Worm (Caenorhabditis elegans): ENCODE measurements around the gene str-222.

The str-222 gene

DNA sequence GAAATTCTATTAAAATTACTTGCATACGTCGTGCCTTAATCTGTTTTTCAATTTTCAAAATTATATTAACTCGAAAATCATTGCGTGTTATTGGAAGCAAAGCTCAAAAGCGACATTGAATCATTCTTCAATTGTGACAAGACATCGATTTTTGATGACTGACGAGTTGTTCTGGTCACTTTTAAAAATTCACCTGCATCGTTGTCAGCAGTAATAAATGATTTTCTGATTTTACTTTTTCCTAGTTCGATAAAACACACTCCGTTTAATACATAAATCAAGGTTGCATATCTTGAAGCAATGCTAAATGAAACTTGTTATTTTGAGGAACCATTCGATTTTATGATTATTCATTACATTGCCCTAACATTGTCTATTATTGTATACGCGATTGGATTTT lies 46.3 kb downstream of the str-222 start, which contains the start of gene srh-3:
Gene srh-3 (plus strand): TSS at position 301 of the 400 bp plus-strand sequence.
- TF ChIP-seq snpc-4 (tag; optimal IDR thresholded peaks at IDR 0.05) (no peak), mml-1 (tag; optimal IDR thresholded peaks at IDR 0.05) (no peak), skn-1 (tag; optimal IDR thresholded peaks at IDR 0.05) (no peak), elt-2 (tag; optimal IDR thresholded peaks at IDR 0.05) (no peak), ztf-4 (tag; optimal IDR thresholded peaks at IDR 0.05) (no peak), unc-39 (tag; optimal IDR thresholded peaks at IDR 0.05) (no peak), nhr-28 (tag; optimal IDR thresholded peaks at IDR 0.05) (no peak), nhr-77 (tag; optimal IDR thresholded peaks at IDR 0.05) (no peak), tbx-2 (tag; optimal IDR thresholded peaks at IDR 0.05) (no peak), ceh-9 (tag; optimal IDR thresholded peaks at IDR 0.05) (no peak), ceh-82 (tag; optimal IDR thresholded peaks at IDR 0.05) (no peak), nhr-76 (tag; optimal IDR thresholded peaks at IDR 0.05) (no peak), ama-1 (optimal IDR thresholded peaks at IDR 0.05) (no peak), pha-4 (tag; optimal IDR thresholded peaks at IDR 0.05) (no peak), nfya-1 (tag; optimal IDR thresholded peaks at IDR 0.05; ENCODE audit: insufficient read depth) (no peak), mdl-1 (tag; optimal IDR thresholded peaks at IDR 0.05) (no peak)

DNA sequence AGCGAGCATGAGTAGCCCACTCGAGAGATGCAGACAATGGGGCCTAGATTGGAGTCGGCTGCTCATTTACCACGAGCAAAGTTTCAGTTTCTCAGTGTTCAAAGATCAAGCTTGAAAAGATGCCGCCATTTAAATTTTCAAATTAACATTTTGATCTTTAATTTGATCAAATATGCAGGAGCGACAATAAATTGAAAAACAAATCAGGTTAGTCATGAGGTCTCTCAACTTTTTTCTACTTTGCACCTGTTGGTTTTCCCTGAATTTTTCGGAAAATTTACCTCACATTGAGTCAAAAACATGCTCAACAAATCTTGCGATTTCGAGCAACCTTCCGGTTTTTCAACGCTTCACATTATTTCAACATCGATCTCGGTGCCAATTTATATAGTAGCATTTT lies 49.4 kb downstream of the str-222 start, which contains the start of gene srh-5:
Gene srh-5 (plus strand): TSS at position 301 of the 400 bp plus-strand sequence.
- TF ChIP-seq ama-1 (optimal IDR thresholded peaks at IDR 0.05) (no peak), ZK546.5 (tag; optimal IDR thresholded peaks at IDR 0.05) (no peak), jun-1 (tag; optimal IDR thresholded peaks at IDR 0.05) (no peak), fos-1 (tag; optimal IDR thresholded peaks at IDR 0.05) (no peak), daf-12 (tag; optimal IDR thresholded peaks at IDR 0.05) (no peak), nfya-1 (tag; optimal IDR thresholded peaks at IDR 0.05; ENCODE audit: insufficient read depth) (no peak), nhr-67 (tag; optimal IDR thresholded peaks at IDR 0.05) (no peak), hmg-11 (tag; optimal IDR thresholded peaks at IDR 0.05) (no peak), nhr-11 (tag; optimal IDR thresholded peaks at IDR 0.05) (no peak), ceh-82 (tag; optimal IDR thresholded peaks at IDR 0.05) (no peak), ztf-4 (tag; optimal IDR thresholded peaks at IDR 0.05) (no peak), mdl-1 (tag; optimal IDR thresholded peaks at IDR 0.05) (no peak), R02D3.7 (tag; optimal IDR thresholded peaks at IDR 0.05) (no peak), zag-1 (tag; optimal IDR thresholded peaks at IDR 0.05) (no peak), nhr-237 (tag; optimal IDR thresholded peaks at IDR 0.05) (no peak), nhr-76 (tag; optimal IDR thresholded peaks at IDR 0.05) (no peak), ztf-11 (tag; optimal IDR thresholded peaks at IDR 0.05) (no peak), mml-1 (tag; optimal IDR thresholded peaks at IDR 0.05) (no peak), lsy-12 (tag; optimal IDR thresholded peaks at IDR 0.05) (no peak), fkh-2 (tag; optimal IDR thresholded peaks at IDR 0.05) (no peak)
